Worm (Caenorhabditis elegans) whole organism, L2 larva: ENCODE results near the gene znf-593.

ENCODE experiments used
- C34F6.9 ChIP-seq: fragments of 150-350 bp; optimal IDR thresholded peaks from 2 replicates; lab custom pipeline; 2014; ENCODE audit warnings: missing biosample characterization, missing genetic modification characterization
- F13H6.1 ChIP-seq: sonication (generic microtip); optimal IDR thresholded peaks from 2 replicates; lab custom pipeline; 2016; ENCODE audit warnings: missing genetic modification characterization, missing compliant biosample characterization
- Y55F3AM.14 ChIP-seq: fragments of 200-800 bp; sonication (Bioruptor generic); optimal IDR thresholded peaks from 2 replicates; lab custom pipeline; 2018; ENCODE audit warnings: mild to moderate bottlenecking, missing genetic modification characterization, missing compliant biosample characterization
- ZK546.5 ChIP-seq: sonication (generic microtip); optimal IDR thresholded peaks from 2 replicates; lab custom pipeline; 2017; ENCODE audit warnings: missing biosample characterization, missing genetic modification characterization
- alr-1 ChIP-seq: fragments of 150-350 bp; optimal IDR thresholded peaks from 2 replicates; lab custom pipeline; 2014; ENCODE audit warnings: missing biosample characterization, missing genetic modification characterization
- aly-2 ChIP-seq: fragments of 150-350 bp; optimal IDR thresholded peaks from 2 replicates; lab custom pipeline; 2014; ENCODE audit warnings: missing biosample characterization, missing genetic modification characterization
- ama-1 ChIP-seq: fragments of 150-350 bp; optimal IDR thresholded peaks from 2 replicates; lab custom pipeline; 2018; ENCODE audit warnings: inconsistent platforms
- blmp-1 ChIP-seq: sonication (generic microtip); optimal IDR thresholded peaks from 2 replicates; lab custom pipeline; 2017; ENCODE audit warnings: missing genetic modification characterization, mild to moderate bottlenecking, missing compliant biosample characterization, antibody characterized with exemption, moderate library complexity; ENCODE audit not compliant: insufficient read depth
- ceh-16 ChIP-seq: fragments of 150-350 bp; optimal IDR thresholded peaks from 2 replicates; lab custom pipeline; 2014; ENCODE audit warnings: missing biosample characterization, missing genetic modification characterization
- ceh-82 ChIP-seq: fragments of 150-350 bp; optimal IDR thresholded peaks from 2 replicates; lab custom pipeline; 2014; ENCODE audit warnings: missing biosample characterization, missing genetic modification characterization
- dmd-4 ChIP-seq: sonication (generic microtip); optimal IDR thresholded peaks from 2 replicates; lab custom pipeline; 2017; ENCODE audit warnings: missing biosample characterization, missing genetic modification characterization
- egl-27 ChIP-seq: sonication (generic microtip); optimal IDR thresholded peaks from 3 replicates; lab custom pipeline; 2017; ENCODE audit warnings: missing biosample characterization, missing genetic modification reagents, missing genetic modification characterization
- elt-1 ChIP-seq: fragments of 150-350 bp; optimal IDR thresholded peaks from 2 replicates; lab custom pipeline; 2014; ENCODE audit warnings: missing biosample characterization, missing genetic modification characterization
- elt-3 ChIP-seq: sonication (generic microtip); optimal IDR thresholded peaks from 2 replicates; lab custom pipeline; 2017; ENCODE audit warnings: missing biosample characterization, missing genetic modification characterization
- lin-11 ChIP-seq: fragments of 150-350 bp; sonication (generic microtip); optimal IDR thresholded peaks from 2 replicates; lab custom pipeline; 2014; ENCODE audit warnings: missing biosample characterization, missing genetic modification characterization, inconsistent platforms, mixed read lengths
- lin-13 ChIP-seq: fragments of 150-350 bp; optimal IDR thresholded peaks from 2 replicates; lab custom pipeline; 2014; ENCODE audit warnings: missing biosample characterization, missing genetic modification reagents, missing genetic modification characterization
- lin-39 ChIP-seq: fragments of 150-350 bp; optimal IDR thresholded peaks from 2 replicates; lab custom pipeline; 2014; ENCODE audit warnings: missing biosample characterization, missing genetic modification reagents, missing genetic modification characterization
- lsy-2 ChIP-seq, 2 experiments: fragments of 150-350 bp in 1 of 2; sonication (generic microtip) in 1 of 2; optimal IDR thresholded peaks; 2 replicates each; lab custom pipeline; 2014 to 2017; ENCODE audit warnings: missing biosample characterization in 2 of 2, missing genetic modification characterization in 2 of 2
- mab-5 ChIP-seq: fragments of 150-350 bp; optimal IDR thresholded peaks from 2 replicates; lab custom pipeline; 2014; ENCODE audit warnings: missing biosample characterization, missing genetic modification characterization
- mdl-1 ChIP-seq, 2 experiments: fragments of 150-350 bp in 1 of 2; sonication (generic microtip) in 1 of 2; optimal IDR thresholded peaks; 2 replicates each; lab custom pipeline; 2017; ENCODE audit warnings: missing biosample characterization in 2 of 2, missing genetic modification characterization in 2 of 2
- nhr-11 ChIP-seq: fragments of 150-350 bp; optimal IDR thresholded peaks from 2 replicates; lab custom pipeline; 2014; ENCODE audit warnings: missing biosample characterization, missing genetic modification characterization
- nhr-12 ChIP-seq: fragments of 150-350 bp; optimal IDR thresholded peaks from 2 replicates; lab custom pipeline; 2014; ENCODE audit warnings: missing biosample characterization, missing genetic modification characterization
- nhr-129 ChIP-seq: fragments of 150-350 bp; optimal IDR thresholded peaks from 2 replicates; lab custom pipeline; 2014; ENCODE audit warnings: missing biosample characterization, missing genetic modification characterization
- nhr-21 ChIP-seq: fragments of 150-350 bp; optimal IDR thresholded peaks from 2 replicates; lab custom pipeline; 2014; ENCODE audit warnings: missing biosample characterization, missing genetic modification characterization
- nhr-23 ChIP-seq: fragments of 150-350 bp; optimal IDR thresholded peaks from 2 replicates; lab custom pipeline; 2014; ENCODE audit warnings: missing biosample characterization, missing genetic modification reagents, missing genetic modification characterization
- nhr-237 ChIP-seq: fragments of 150-350 bp; optimal IDR thresholded peaks from 2 replicates; lab custom pipeline; 2014; ENCODE audit warnings: missing biosample characterization, missing genetic modification characterization
- nhr-25 ChIP-seq: fragments of 150-350 bp; sonication (generic microtip); optimal IDR thresholded peaks from 3 replicates; lab custom pipeline; 2014; ENCODE audit warnings: missing biosample characterization, missing genetic modification characterization
- nhr-6 ChIP-seq: fragments of 150-350 bp; optimal IDR thresholded peaks from 2 replicates; lab custom pipeline; 2014; ENCODE audit warnings: missing biosample characterization, missing genetic modification characterization
- nhr-77 ChIP-seq: fragments of 150-350 bp; optimal IDR thresholded peaks from 2 replicates; lab custom pipeline; 2014; ENCODE audit warnings: missing biosample characterization, missing genetic modification characterization
- peb-1 ChIP-seq: fragments of 150-350 bp; optimal IDR thresholded peaks from 2 replicates; lab custom pipeline; 2014; ENCODE audit warnings: missing biosample characterization, missing genetic modification characterization
- sem-4 ChIP-seq: fragments of 150-350 bp; optimal IDR thresholded peaks from 2 replicates; lab custom pipeline; 2014; ENCODE audit warnings: missing biosample characterization, missing genetic modification reagents, missing genetic modification characterization
- skn-1 ChIP-seq: sonication (generic microtip); optimal IDR thresholded peaks from 2 replicates; lab custom pipeline; 2017; ENCODE audit warnings: missing biosample characterization, missing genetic modification characterization
- sma-9 ChIP-seq, 2 experiments: fragments of 150-350 bp in 1 of 2; sonication (generic microtip) in 1 of 2; optimal IDR thresholded peaks; 2 replicates each; lab custom pipeline; 2014 to 2016; ENCODE audit warnings: missing genetic modification characterization in 2 of 2, mild to moderate bottlenecking in 1 of 2, missing biosample characterization in 1 of 2, missing compliant biosample characterization in 1 of 2, missing genetic modification reagents in 1 of 2, moderate library complexity in 1 of 2
- snpc-4 ChIP-seq: fragments of 150-350 bp; optimal IDR thresholded peaks from 2 replicates; lab custom pipeline; 2014; ENCODE audit warnings: missing biosample characterization, missing genetic modification characterization
- unc-39 ChIP-seq: fragments of 150-350 bp; optimal IDR thresholded peaks from 2 replicates; lab custom pipeline; 2014; ENCODE audit warnings: missing biosample characterization, missing genetic modification characterization
- unc-55 ChIP-seq: fragments of 150-350 bp; sonication (generic microtip); optimal IDR thresholded peaks from 3 replicates; lab custom pipeline; 2014; ENCODE audit warnings: missing biosample characterization, missing genetic modification reagents, missing genetic modification characterization
- unc-62 ChIP-seq: fragments of 150-350 bp; optimal IDR thresholded peaks from 2 replicates; lab custom pipeline; 2014; ENCODE audit warnings: missing biosample characterization, missing genetic modification reagents, missing genetic modification characterization
- zag-1 ChIP-seq: fragments of 150-350 bp; optimal IDR thresholded peaks from 2 replicates; lab custom pipeline; 2014; ENCODE audit warnings: missing biosample characterization, missing genetic modification characterization
- ztf-1 ChIP-seq: fragments of 200-800 bp; sonication (Bioruptor generic); conservative IDR thresholded peaks from 2 replicates; pipeline ENCODE4 v1.3.6; 2022; ENCODE audit warnings: missing genetic modification characterization, missing compliant biosample characterization
- ztf-11 ChIP-seq: sonication (generic microtip); optimal IDR thresholded peaks from 2 replicates; lab custom pipeline; 2017; ENCODE audit warnings: missing biosample characterization, missing genetic modification characterization
- ztf-4 ChIP-seq: fragments of 150-350 bp; optimal IDR thresholded peaks from 2 replicates; lab custom pipeline; 2014; ENCODE audit warnings: missing biosample characterization, missing genetic modification characterization

znf-593 gene

ce11 chrIII:11918247-11918769 lies at the start of gene znf-593:
Gene znf-593 (minus strand): TSS chrIII:11918719.
- TF ChIP-seq nhr-129 (no peak), blmp-1 (tag; lab: Kevin White, UChicago) (no peak), unc-39 (tag; lab: Kevin White, UChicago) (no peak), aly-2 (no peak), ztf-11 (no peak), lsy-2 (tag; optimal IDR thresholded peaks at IDR 0.05; lab: Kevin White, UChicago) (peak in 1 of 2 experiments; percentile 34), elt-1 (no peak), unc-62 (GFP tag; lab: Kevin White, UChicago) (no peak), lin-13 (GFP tag; lab: Kevin White, UChicago) (no peak), nhr-23 (no peak), unc-55 (GFP tag; lab: Kevin White, UChicago) (peak; percentile 3), nhr-25 (tag; lab: Kevin White, UChicago) (peak; percentile 24), skn-1 (tag; lab: Kevin White, UChicago) (no peak), C34F6.9 (tag; lab: Kevin White, UChicago) (no peak), sem-4 (tag; lab: Kevin White, UChicago) (peak; percentile 29), nhr-12 (tag; lab: Kevin White, UChicago) (no peak)

- TF ChIP-seq lin-13 (GFP tag; lab: Kevin White, UChicago) = peak; percentile 11
Observed at ce11 chrIII:11967049-11967448, 48.5 kb upstream of the znf-593 start.

- no peak for TF ChIP-seq alr-1
- TF ChIP-seq unc-39 (tag; lab: Kevin White, UChicago) = no peak
- TF ChIP-seq lin-39 (tag; lab: Kevin White, UChicago) = no peak
- TF ChIP-seq elt-3 (tag; lab: Kevin White, UChicago) = no peak
- TF ChIP-seq elt-1 = no peak
- TF ChIP-seq ceh-16 (tag; lab: Kevin White, UChicago) = no peak
- TF ChIP-seq ama-1 (lab: Kevin White, UChicago) = no peak
- TF ChIP-seq mdl-1 (tag; optimal IDR thresholded peaks at IDR 0.05; lab: Kevin White, UChicago) = no peak
- no peak for TF ChIP-seq nhr-11
Observed at ce11 chrIII:11960080-11960479, 41.6 kb upstream of the znf-593 start, which contains the start of gene top-3. Gene top-3 (minus strand): TSS chrIII:11960180.

ce11 chrIII:11954150-11954549 lies 35.6 kb upstream of the znf-593 start:
- TF ChIP-seq nhr-21 (tag; lab: Kevin White, UChicago) (no peak), lsy-2 (tag; optimal IDR thresholded peaks at IDR 0.05; lab: Kevin White, UChicago) (no peak), elt-3 (tag; lab: Kevin White, UChicago) (no peak), nhr-6 (no peak), sem-4 (tag; lab: Kevin White, UChicago) (no peak), zag-1 (tag; lab: Kevin White, UChicago) (no peak), nhr-77 (no peak), Y55F3AM.14 (GFP tag; lab: Kevin White, UChicago) (no peak), F13H6.1 (tag; lab: Kevin White, UChicago) (no peak), skn-1 (tag; lab: Kevin White, UChicago) (no peak), elt-1 (no peak), lin-39 (tag; lab: Kevin White, UChicago) (no peak), dmd-4 (tag; lab: Kevin White, UChicago) (no peak), peb-1 (tag; lab: Kevin White, UChicago) (no peak), ztf-1 (GFP tag; lab: Robert Waterston, UW) (no peak), mdl-1 (tag; optimal IDR thresholded peaks at IDR 0.05; lab: Kevin White, UChicago) (no peak), nhr-11 (no peak), unc-62 (GFP tag; lab: Kevin White, UChicago) (no peak)

- TF ChIP-seq egl-27 (tag; lab: Kevin White, UChicago) = no peak
- TF ChIP-seq nhr-129 = no peak
- no peak for TF ChIP-seq ztf-11
- TF ChIP-seq nhr-11 = no peak
- TF ChIP-seq lin-13 (GFP tag; lab: Kevin White, UChicago) = no peak
- TF ChIP-seq ztf-4 = no peak
- no peak for TF ChIP-seq nhr-237 (tag; lab: Kevin White, UChicago)
- no peak for TF ChIP-seq mab-5
- TF ChIP-seq lin-11 (tag; lab: Kevin White, UChicago) = no peak
- TF ChIP-seq ztf-1 (GFP tag; lab: Robert Waterston, UW) = no peak
- TF ChIP-seq ama-1 (lab: Kevin White, UChicago) = no peak
- no peak for TF ChIP-seq ceh-82 (tag; lab: Kevin White, UChicago)
- TF ChIP-seq sma-9 (GFP tag; optimal IDR thresholded peaks at IDR 0.05; lab: Kevin White, UChicago) = no peak
- no peak for TF ChIP-seq sma-9 (tag; optimal IDR thresholded peaks at IDR 0.05; lab: Kevin White, UChicago)
- TF ChIP-seq ZK546.5 = no peak
- TF ChIP-seq mdl-1 (tag; optimal IDR thresholded peaks at IDR 0.05; lab: Kevin White, UChicago) = no peak
- no peak for TF ChIP-seq unc-55 (GFP tag; lab: Kevin White, UChicago)
- TF ChIP-seq lin-39 (tag; lab: Kevin White, UChicago) = no peak
- TF ChIP-seq snpc-4 (tag; lab: Kevin White, UChicago) = no peak
- no peak for TF ChIP-seq nhr-77
- TF ChIP-seq, all 48 proteins: peak for 0
Observed at ce11 chrIII:11951111-11951510, 32.6 kb upstream of the znf-593 start.
